Worm (Caenorhabditis elegans) whole organism, L4 larva: ENCODE results near the gene R05G6.5.

Experiments
- ama-1 ChIP-seq: fragments of 150-350 bp; optimal IDR thresholded peaks from 2 replicates; lab custom pipeline; 2014; ENCODE audit warnings: inconsistent platforms, mixed read lengths
- ceh-20 ChIP-seq: fragments of 200-800 bp; sonication (Bioruptor generic); IDR thresholded peaks from 2 replicates; pipeline ENCODE4 v1.3.6; 2022; ENCODE audit warnings: missing genetic modification reagents, missing genetic modification characterization, missing compliant biosample characterization
- cey-2 ChIP-seq: sonication (generic microtip); optimal IDR thresholded peaks from 3 replicates; lab custom pipeline; 2017; ENCODE audit warnings: missing genetic modification characterization, mild to moderate bottlenecking, missing compliant biosample characterization, antibody characterized with exemption, borderline replicate concordance; ENCODE audit not compliant: insufficient read depth
- lin-13 ChIP-seq: fragments of 150-350 bp; optimal IDR thresholded peaks from 2 replicates; lab custom pipeline; 2014; ENCODE audit warnings: missing biosample characterization, missing genetic modification reagents, missing genetic modification characterization
- lin-38 ChIP-seq: fragments of 200-800 bp; sonication (Bioruptor generic); IDR thresholded peaks from 2 replicates; pipeline ENCODE4 v1.3.6; 2022; ENCODE audit warnings: missing genetic modification reagents, missing genetic modification characterization, missing compliant biosample characterization
- lin-39 ChIP-seq: fragments of 150-350 bp; optimal IDR thresholded peaks from 2 replicates; lab custom pipeline; 2014; ENCODE audit warnings: missing biosample characterization, missing genetic modification reagents, missing genetic modification characterization
- nhr-28 ChIP-seq: fragments of 150-350 bp; optimal IDR thresholded peaks from 2 replicates; lab custom pipeline; 2014; ENCODE audit warnings: missing biosample characterization, missing genetic modification characterization
- nhr-41 ChIP-seq: fragments of 200-800 bp; sonication (Bioruptor generic); IDR thresholded peaks from 2 replicates; pipeline ENCODE4 v1.3.6; 2022; ENCODE audit warnings: missing genetic modification reagents, missing genetic modification characterization, missing compliant biosample characterization
- pha-4 ChIP-seq, 2 experiments: fragments of 150-350 bp in 1 of 2; fragments of 200-800 bp in 1 of 2; sonication (Bioruptor generic) in 1 of 2; IDR thresholded peaks in 1 of 2; optimal IDR thresholded peaks in 1 of 2; 2 replicates each; pipeline versions ENCODE4 v1.3.6 to Lab custom; 2014 to 2022; ENCODE audit warnings: missing genetic modification characterization in 2 of 2, missing genetic modification reagents in 2 of 2, missing biosample characterization in 1 of 2, missing compliant biosample characterization in 1 of 2
- spr-3 ChIP-seq: fragments of 200-800 bp; sonication (Bioruptor generic); optimal IDR thresholded peaks from 2 replicates; lab custom pipeline; 2018; ENCODE audit warnings: mild to moderate bottlenecking, missing genetic modification characterization, missing compliant biosample characterization
- vab-7 ChIP-seq: fragments of 200-800 bp; sonication (Bioruptor generic); IDR thresholded peaks from 2 replicates; pipeline ENCODE4 v1.3.6; 2022; ENCODE audit warnings: missing genetic modification reagents, missing genetic modification characterization, missing compliant biosample characterization
- ztf-11 ChIP-seq: fragments of 150-350 bp; optimal IDR thresholded peaks from 2 replicates; lab custom pipeline; 2014; ENCODE audit warnings: missing biosample characterization, missing genetic modification characterization

- TF ChIP-seq nhr-28 (no peak), cey-2 (tag; lab: Kevin White, UChicago) (no peak), vab-7 (no peak), ama-1 (no peak), lin-39 (tag; lab: Kevin White, UChicago) (no peak), ceh-20 (GFP tag; lab: Robert Waterston, UW) (no peak), lin-13 (GFP tag; lab: Kevin White, UChicago) (no peak), pha-4 (GFP tag; IDR thresholded peaks at IDR 0.05; lab: Robert Waterston, UW) (no peak), pha-4 (tag; optimal IDR thresholded peaks at IDR 0.05; lab: Kevin White, UChicago) (no peak), lin-38 (GFP tag; lab: Robert Waterston, UW) (no peak), spr-3 (GFP tag; lab: Kevin White, UChicago) (no peak), nhr-41 (no peak), ztf-11 (no peak)
Observed at ce11 chrIV:7468638-7469037, 39.5 kb upstream of the R05G6.5 start.
